Worm (Caenorhabditis elegans): Measurements from ENCODE around the gene Y55F3C.10.

- TF ChIP-seq lin-39 (tag; optimal IDR thresholded peaks at IDR 0.05) (no peak), ztf-11 (tag; optimal IDR thresholded peaks at IDR 0.05) (no peak), mxl-3 (GFP tag; optimal IDR thresholded peaks at IDR 0.05) (no peak), spr-3 (GFP tag; optimal IDR thresholded peaks at IDR 0.05) (no peak), ces-1 (GFP tag; optimal IDR thresholded peaks at IDR 0.05) (no peak), pha-4 (GFP tag; IDR thresholded peaks at IDR 0.05) (no peak), pha-4 (tag; optimal IDR thresholded peaks at IDR 0.05) (no peak), pqm-1 (tag; optimal IDR thresholded peaks at IDR 0.05) (no peak), hlh-11 (tag; optimal IDR thresholded peaks at IDR 0.05) (peak; percentile 17), skn-1 (tag; optimal IDR thresholded peaks at IDR 0.05) (no peak), tra-1 (GFP tag; IDR thresholded peaks at IDR 0.05) (no peak), ZK337.2 (GFP tag; IDR thresholded peaks at IDR 0.05) (no peak), aha-1 (tag) (no peak), lin-29 (GFP tag; IDR thresholded peaks at IDR 0.05) (no peak), lin-15B (tag; optimal IDR thresholded peaks at IDR 0.05) (no peak)
These were observed 27.1 kb upstream of the Y55F3C.10 start for ce11 chrIV:746333-746732.

Measured in whole organism, L4 larva.